Worm (Caenorhabditis elegans): Measurements from ENCODE around the gene cblc-1.

The cblc-1 gene

ce11 chrII:4955353-4955752 lies 14.4 kb upstream of the cblc-1 start, which contains the start of gene pbs-3:
pbs-3 (minus strand) TSS chrII:4955427.
- TF ChIP-seq ama-1 (optimal IDR thresholded peaks at IDR 0.05) (peak; percentile 5), ceh-28 (tag; optimal IDR thresholded peaks at IDR 0.05) (peak; percentile 8), nfya-1 (tag; optimal IDR thresholded peaks at IDR 0.05; ENCODE audit: insufficient read depth) (peak; percentile 79), nhr-76 (tag; optimal IDR thresholded peaks at IDR 0.05) (no peak), lin-15B (tag; optimal IDR thresholded peaks at IDR 0.05) (peak; percentile 62), nhr-12 (tag; optimal IDR thresholded peaks at IDR 0.05) (no peak), nhr-25 (tag; optimal IDR thresholded peaks at IDR 0.05) (peak; percentile 70), skn-1 (tag; optimal IDR thresholded peaks at IDR 0.05) (peak; percentile 89), pqm-1 (tag; optimal IDR thresholded peaks at IDR 0.05) (peak; percentile 37), daf-12 (tag; optimal IDR thresholded peaks at IDR 0.05) (no peak), tbx-2 (tag; optimal IDR thresholded peaks at IDR 0.05) (no peak), ztf-11 (tag; optimal IDR thresholded peaks at IDR 0.05) (no peak), pha-4 (tag; optimal IDR thresholded peaks at IDR 0.05) (peak; percentile 87), lin-39 (tag; optimal IDR thresholded peaks at IDR 0.05) (peak; percentile 73), R02D3.7 (tag; optimal IDR thresholded peaks at IDR 0.05) (peak; percentile 17), elt-2 (tag; optimal IDR thresholded peaks at IDR 0.05) (peak; percentile 75), nhr-43 (tag; optimal IDR thresholded peaks at IDR 0.05; ENCODE audit: poor library complexity, severe bottlenecking) (peak; percentile 2), nhr-23 (tag; optimal IDR thresholded peaks at IDR 0.05) (peak; percentile 58)

- no peak for TF ChIP-seq R02D3.7 (tag; optimal IDR thresholded peaks at IDR 0.05)
- TF ChIP-seq elt-2 (tag; optimal IDR thresholded peaks at IDR 0.05) = peak; percentile 5
These were observed 13.4 kb upstream of the cblc-1 start for ce11 chrII:4954099-4954959.

ce11 chrII:4953289-4953688 lies 12.3 kb upstream of the cblc-1 start, which contains the start of gene ndx-3:
ndx-3 (plus strand) TSS chrII:4953589.
- TF ChIP-seq nhr-237 (tag; optimal IDR thresholded peaks at IDR 0.05) (no peak), fos-1 (tag; optimal IDR thresholded peaks at IDR 0.05) (no peak), nhr-77 (tag; optimal IDR thresholded peaks at IDR 0.05) (no peak), fkh-10 (GFP tag; optimal IDR thresholded peaks at IDR 0.05) (no peak), ztf-11 (tag; optimal IDR thresholded peaks at IDR 0.05) (no peak), nhr-25 (tag; optimal IDR thresholded peaks at IDR 0.05) (no peak), egl-27 (tag; optimal IDR thresholded peaks at IDR 0.05) (no peak), nhr-23 (tag; optimal IDR thresholded peaks at IDR 0.05) (no peak), egl-5 (tag; optimal IDR thresholded peaks at IDR 0.05) (no peak), pha-4 (tag; optimal IDR thresholded peaks at IDR 0.05) (no peak), R02D3.7 (tag; optimal IDR thresholded peaks at IDR 0.05) (no peak), ceh-9 (tag; optimal IDR thresholded peaks at IDR 0.05) (no peak), lin-15B (tag; optimal IDR thresholded peaks at IDR 0.05) (no peak), skn-1 (tag; optimal IDR thresholded peaks at IDR 0.05) (no peak), ama-1 (optimal IDR thresholded peaks at IDR 0.05) (no peak), lsy-12 (tag; optimal IDR thresholded peaks at IDR 0.05) (no peak), snpc-4 (tag; optimal IDR thresholded peaks at IDR 0.05) (no peak), elt-3 (tag; optimal IDR thresholded peaks at IDR 0.05) (no peak), nhr-11 (tag; optimal IDR thresholded peaks at IDR 0.05) (no peak), jun-1 (tag; optimal IDR thresholded peaks at IDR 0.05) (no peak)

- TF ChIP-seq nhr-11 (tag; optimal IDR thresholded peaks at IDR 0.05) (no peak), nhr-28 (tag; optimal IDR thresholded peaks at IDR 0.05) (no peak), ztf-4 (tag; optimal IDR thresholded peaks at IDR 0.05) (no peak), elt-2 (tag; optimal IDR thresholded peaks at IDR 0.05) (peak; percentile 28), elt-1 (tag; optimal IDR thresholded peaks at IDR 0.05) (no peak), mml-1 (tag; optimal IDR thresholded peaks at IDR 0.05) (no peak), ceh-28 (tag; optimal IDR thresholded peaks at IDR 0.05) (no peak)
These were observed 8.5 kb upstream of the cblc-1 start, which contains the start of the genes try-1 and zyg-12 for ce11 chrII:4949380-4949950. try-1 (minus strand) TSS chrII:4949527. zyg-12 (plus strand) TSS chrII:4949900.

Measured in whole organism, L3 larva.